Worm (Caenorhabditis elegans): ENCODE measurements around the gene pyp-1.

Gene pyp-1

ce11 chrIV:9998487-9999218 is at the start of gene pyp-1:
pyp-1 (minus strand) TSS chrIV:9998925.
- TF ChIP-seq lsy-2 (tag; optimal IDR thresholded peaks at IDR 0.05) = peak in 1 of 2 experiments; percentile 69
- TF ChIP-seq unc-62 (GFP tag; optimal IDR thresholded peaks at IDR 0.05) = no peak
- no peak for TF ChIP-seq ztf-4 (tag; optimal IDR thresholded peaks at IDR 0.05)
- peak; percentile 56 for TF ChIP-seq fos-1 (tag; optimal IDR thresholded peaks at IDR 0.05)
- peak; percentile 34 for TF ChIP-seq unc-55 (GFP tag; optimal IDR thresholded peaks at IDR 0.05)
- TF ChIP-seq ama-1 (optimal IDR thresholded peaks at IDR 0.05) = peak; percentile 33
- TF ChIP-seq sma-9 (GFP tag; optimal IDR thresholded peaks at IDR 0.05) = peak; percentile 22
- TF ChIP-seq sma-9 (tag; optimal IDR thresholded peaks at IDR 0.05) = no peak
- no peak for TF ChIP-seq C34F6.9 (tag; optimal IDR thresholded peaks at IDR 0.05)
- no peak for TF ChIP-seq ztf-1 (GFP tag; conservative IDR thresholded peaks at IDR 0.05)

ce11 chrIV:10048268-10048667 is 49.5 kb upstream of the pyp-1 start:
- peak; percentile 27 for TF ChIP-seq nhr-129 (tag; optimal IDR thresholded peaks at IDR 0.05)
- no peak for TF ChIP-seq peb-1 (tag; optimal IDR thresholded peaks at IDR 0.05)

ce11 chrIV:10047108-10047507 is 48.4 kb upstream of the pyp-1 start, which contains the start of gene T04B2.3:
T04B2.3 (plus strand) TSS chrIV:10047408.
- TF ChIP-seq lsy-2 (tag; optimal IDR thresholded peaks at IDR 0.05) = no peak
- no peak for TF ChIP-seq egl-27 (tag; optimal IDR thresholded peaks at IDR 0.05)
- TF ChIP-seq nhr-6 (tag; optimal IDR thresholded peaks at IDR 0.05) = no peak
- no peak for TF ChIP-seq zag-1 (tag; optimal IDR thresholded peaks at IDR 0.05)
- TF ChIP-seq elt-3 (tag; optimal IDR thresholded peaks at IDR 0.05) = no peak
- TF ChIP-seq nhr-23 (tag; optimal IDR thresholded peaks at IDR 0.05) = no peak
- no peak for TF ChIP-seq sem-4 (tag; optimal IDR thresholded peaks at IDR 0.05)
- TF ChIP-seq gmeb-1 (tag; optimal IDR thresholded peaks at IDR 0.05) = no peak
- no peak for TF ChIP-seq ztf-1 (GFP tag; conservative IDR thresholded peaks at IDR 0.05)
- TF ChIP-seq nhr-10 (tag; optimal IDR thresholded peaks at IDR 0.05) = no peak
- TF ChIP-seq nhr-129 (tag; optimal IDR thresholded peaks at IDR 0.05) = no peak

ce11 chrIV:10046005-10046404 is 47.3 kb upstream of the pyp-1 start:
- TF ChIP-seq nhr-25 (tag; optimal IDR thresholded peaks at IDR 0.05) = no peak
- peak; percentile 10 for TF ChIP-seq nhr-129 (tag; optimal IDR thresholded peaks at IDR 0.05)
- no peak for TF ChIP-seq Y55F3AM.14 (GFP tag; optimal IDR thresholded peaks at IDR 0.05)
- no peak for TF ChIP-seq aly-2 (tag; optimal IDR thresholded peaks at IDR 0.05)
- no peak for TF ChIP-seq nhr-10 (tag; optimal IDR thresholded peaks at IDR 0.05)
- no peak for TF ChIP-seq C34F6.9 (tag; optimal IDR thresholded peaks at IDR 0.05)
- TF ChIP-seq sma-9 (GFP tag; optimal IDR thresholded peaks at IDR 0.05) = no peak
- no peak for TF ChIP-seq sma-9 (tag; optimal IDR thresholded peaks at IDR 0.05)
- TF ChIP-seq alr-1 (tag; optimal IDR thresholded peaks at IDR 0.05) = no peak
- no peak for TF ChIP-seq peb-1 (tag; optimal IDR thresholded peaks at IDR 0.05)
- no peak for TF ChIP-seq lin-39 (tag; optimal IDR thresholded peaks at IDR 0.05)
- peak; percentile 54 for TF ChIP-seq unc-55 (GFP tag; optimal IDR thresholded peaks at IDR 0.05)
- TF ChIP-seq lin-13 (GFP tag; optimal IDR thresholded peaks at IDR 0.05) = no peak
- no peak for TF ChIP-seq sma-3 (GFP tag; optimal IDR thresholded peaks at IDR 0.05)
- TF ChIP-seq egl-27 (tag; optimal IDR thresholded peaks at IDR 0.05) = no peak

ce11 chrIV:10042881-10043280 is 44.2 kb upstream of the pyp-1 start, which contains the start of gene frk-1:
frk-1 (plus strand) TSS chrIV:10043181.
- no peak for TF ChIP-seq ztf-4 (tag; optimal IDR thresholded peaks at IDR 0.05)
- TF ChIP-seq nhr-23 (tag; optimal IDR thresholded peaks at IDR 0.05) = no peak
- no peak for TF ChIP-seq nhr-12 (tag; optimal IDR thresholded peaks at IDR 0.05)
- TF ChIP-seq nhr-21 (tag; optimal IDR thresholded peaks at IDR 0.05) = no peak
- TF ChIP-seq lin-13 (GFP tag; optimal IDR thresholded peaks at IDR 0.05) = no peak
- no peak for TF ChIP-seq ama-1 (optimal IDR thresholded peaks at IDR 0.05)
- TF ChIP-seq nhr-11 (tag; optimal IDR thresholded peaks at IDR 0.05) = no peak

- TF ChIP-seq nhr-6 (tag; optimal IDR thresholded peaks at IDR 0.05) (no peak), elt-3 (tag; optimal IDR thresholded peaks at IDR 0.05) (no peak), skn-1 (tag; optimal IDR thresholded peaks at IDR 0.05) (no peak), unc-62 (GFP tag; optimal IDR thresholded peaks at IDR 0.05) (no peak), lin-39 (tag; optimal IDR thresholded peaks at IDR 0.05) (no peak), aly-2 (tag; optimal IDR thresholded peaks at IDR 0.05) (no peak), alr-1 (tag; optimal IDR thresholded peaks at IDR 0.05) (no peak), elt-1 (tag; optimal IDR thresholded peaks at IDR 0.05) (no peak), ztf-4 (tag; optimal IDR thresholded peaks at IDR 0.05) (no peak), ztf-1 (GFP tag; conservative IDR thresholded peaks at IDR 0.05) (no peak), nhr-25 (tag; optimal IDR thresholded peaks at IDR 0.05) (no peak), blmp-1 (tag; optimal IDR thresholded peaks at IDR 0.05; ENCODE audit: insufficient read depth) (no peak), nhr-12 (tag; optimal IDR thresholded peaks at IDR 0.05) (no peak), R02D3.7 (tag; optimal IDR thresholded peaks at IDR 0.05) (no peak)
Measured at ce11 chrIV:10040803-10041202, 42.1 kb upstream of the pyp-1 start, which contains the start of gene dhs-31. dhs-31 (minus strand) TSS chrIV:10040903.

All from whole organism, L2 larva.